Fruit fly (Drosophila melanogaster): ENCODE results near the gene GILT3.
A peak's percentile ranks its signal among the peaks of the same experiment; 100 is the strongest.

Gene GILT3

DNA sequence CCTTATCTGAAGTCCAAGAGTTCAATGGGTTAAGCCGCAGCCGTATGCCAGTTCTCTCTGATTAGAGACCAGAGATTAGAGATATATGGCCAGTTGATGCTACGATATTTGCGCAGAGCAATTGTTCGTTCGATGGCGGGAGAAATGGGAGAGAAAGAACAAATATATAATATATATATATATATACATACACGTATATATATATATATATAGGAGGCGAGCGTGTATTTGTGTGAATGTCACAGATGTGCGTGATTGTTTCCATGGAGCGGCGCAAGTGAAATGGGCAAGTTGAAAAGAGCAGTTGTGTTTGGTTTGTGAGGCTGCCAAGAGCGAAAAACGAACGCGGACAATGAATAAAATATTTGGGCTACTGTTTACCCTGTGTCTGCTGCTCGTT is at the start of gene GILT3:
Gene GILT3, plus strand, starts transcription at position 301 of the 400 bp plus-strand sequence.
- TF ChIP-seq CTCF (optimal IDR thresholded peaks at IDR 0.05) (no peak), CG8478 (optimal IDR thresholded peaks at IDR 0.05) (no peak)

DNA sequence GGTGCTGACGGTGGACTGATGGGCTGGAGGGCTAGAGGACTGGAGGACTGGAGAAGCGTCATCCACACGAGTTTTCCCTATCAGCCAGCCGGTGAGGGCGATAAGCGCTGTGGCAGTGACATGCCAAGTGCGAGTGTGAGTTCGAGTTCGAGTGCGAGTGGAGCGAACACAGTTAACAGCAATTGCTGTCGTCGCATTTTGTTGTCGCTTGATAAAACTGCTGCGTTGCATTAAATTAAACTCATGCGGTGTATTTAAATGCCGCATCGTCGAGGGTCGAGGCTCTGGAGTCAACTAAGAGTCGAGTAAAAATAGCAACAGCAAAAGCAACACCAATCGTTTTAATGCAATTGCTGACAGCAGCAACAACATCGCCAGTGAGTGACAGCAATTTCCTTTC is 47.6 kb upstream of the GILT3 start:
- TF ChIP-seq CTCF (optimal IDR thresholded peaks at IDR 0.05) (no peak), CG8478 (optimal IDR thresholded peaks at IDR 0.05) (no peak)

DNA sequence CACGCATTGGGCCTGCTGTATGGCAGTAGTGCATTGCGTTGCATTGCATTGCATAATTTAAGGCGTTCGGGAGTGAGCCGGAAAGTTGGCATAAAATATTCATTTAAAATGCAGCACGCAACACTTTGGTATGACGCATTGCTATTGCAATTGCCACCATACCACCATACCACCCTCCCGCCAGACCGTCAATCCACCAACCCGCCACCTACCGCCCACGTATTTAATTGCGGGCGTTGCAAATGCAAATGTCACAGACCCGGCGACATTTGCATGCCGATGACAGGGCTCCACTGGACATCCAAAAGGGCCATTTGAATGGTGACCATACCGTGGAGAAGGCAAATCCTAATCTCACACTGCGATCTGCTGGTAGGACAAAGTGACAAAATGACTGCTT is 42.4 kb upstream of the GILT3 start:
- TF ChIP-seq CG8478 (optimal IDR thresholded peaks at IDR 0.05) (no peak), CTCF (optimal IDR thresholded peaks at IDR 0.05) (peak; percentile 40 to 56)

DNA sequence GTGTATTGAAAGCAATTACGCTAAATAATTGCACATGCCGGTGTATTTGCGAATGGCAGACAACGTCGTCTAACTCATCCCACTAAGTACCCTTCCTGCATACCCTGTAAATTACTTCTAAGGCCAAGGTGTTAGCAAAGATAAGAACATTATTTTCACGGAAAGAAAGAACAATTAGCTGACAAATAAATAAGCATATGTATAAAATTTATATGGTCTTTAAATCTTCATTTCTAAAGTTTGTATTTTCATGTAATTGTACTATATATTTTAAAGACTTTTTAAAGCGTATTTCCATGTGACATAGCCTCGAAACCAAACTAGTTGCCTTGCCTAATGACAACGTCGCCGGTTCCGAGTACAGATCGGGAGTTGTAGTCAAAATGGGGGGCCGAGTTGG is 39.9 kb upstream of the GILT3 start:
- TF ChIP-seq CTCF (optimal IDR thresholded peaks at IDR 0.05) = no peak
- no peak for TF ChIP-seq CG8478 (optimal IDR thresholded peaks at IDR 0.05)

DNA sequence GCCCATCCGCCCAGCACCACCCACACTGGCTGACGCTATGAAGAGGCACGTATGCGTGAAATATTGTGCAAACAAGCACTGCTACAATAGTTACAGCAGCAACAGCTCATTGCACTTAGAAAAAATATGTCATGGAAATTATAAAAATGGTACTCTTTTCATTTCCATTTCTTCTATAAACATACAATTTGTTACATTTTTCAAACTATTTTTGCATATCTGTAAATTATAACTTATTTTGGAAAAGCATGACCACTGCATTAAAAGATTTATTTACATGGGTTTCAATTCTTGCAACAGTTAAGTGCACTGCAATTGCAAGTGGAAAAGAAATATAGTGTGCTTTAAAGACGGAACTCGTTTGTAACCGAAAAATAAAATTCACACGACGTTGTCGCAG is 38.8 kb upstream of the GILT3 start:
- TF ChIP-seq CG8478 (optimal IDR thresholded peaks at IDR 0.05) = no peak
- TF ChIP-seq CTCF (optimal IDR thresholded peaks at IDR 0.05) = no peak

DNA sequence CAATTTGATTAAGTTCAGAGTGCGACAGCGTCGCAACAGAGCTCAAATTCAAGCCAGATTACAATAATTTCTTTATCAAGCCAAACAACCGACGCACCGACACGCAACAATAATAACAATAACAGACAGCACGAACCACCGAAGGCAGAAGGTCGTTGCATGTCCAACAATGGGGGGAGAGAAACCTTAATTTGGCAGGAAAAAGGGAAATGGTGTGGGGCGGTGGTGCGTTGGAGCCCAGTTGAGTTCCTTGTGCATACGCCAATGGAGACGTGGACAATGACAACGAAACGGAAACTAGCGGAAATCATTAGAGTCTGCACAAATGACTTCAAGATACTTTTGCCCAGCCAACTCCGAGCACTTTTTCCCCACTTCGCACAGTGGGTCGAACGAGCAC is 37.6 kb upstream of the GILT3 start:
- no peak for TF ChIP-seq CG8478 (optimal IDR thresholded peaks at IDR 0.05)
- no peak for TF ChIP-seq CTCF (optimal IDR thresholded peaks at IDR 0.05)

- TF ChIP-seq CG8478 (optimal IDR thresholded peaks at IDR 0.05) (no peak), CTCF (optimal IDR thresholded peaks at IDR 0.05) (no peak)
These were observed 34.3 kb upstream of the GILT3 start for dm6 chr3R:23642836-23643235.

dm6 chr3R:23646183-23646582 is 31.0 kb upstream of the GILT3 start:
- TF ChIP-seq CTCF (optimal IDR thresholded peaks at IDR 0.05) = no peak
- TF ChIP-seq CG8478 (optimal IDR thresholded peaks at IDR 0.05) = no peak

dm6 chr3R:23649831-23650230 is 27.3 kb upstream of the GILT3 start:
- TF ChIP-seq CTCF (optimal IDR thresholded peaks at IDR 0.05) (no peak), CG8478 (optimal IDR thresholded peaks at IDR 0.05) (no peak)

dm6 chr3R:23652525-23653108 is 24.5 kb upstream of the GILT3 start:
- TF ChIP-seq CG8478 (optimal IDR thresholded peaks at IDR 0.05) = no peak
- no peak for TF ChIP-seq CTCF (optimal IDR thresholded peaks at IDR 0.05)

dm6 chr3R:23655501-23655900 is 21.7 kb upstream of the GILT3 start:
- TF ChIP-seq CG8478 (optimal IDR thresholded peaks at IDR 0.05) (no peak), CTCF (optimal IDR thresholded peaks at IDR 0.05) (no peak)

dm6 chr3R:23657357-23658318 is 19.5 kb upstream of the GILT3 start:
- TF ChIP-seq CTCF (optimal IDR thresholded peaks at IDR 0.05) (peak; percentile 79 to 80), CG8478 (optimal IDR thresholded peaks at IDR 0.05) (no peak)

DNA sequence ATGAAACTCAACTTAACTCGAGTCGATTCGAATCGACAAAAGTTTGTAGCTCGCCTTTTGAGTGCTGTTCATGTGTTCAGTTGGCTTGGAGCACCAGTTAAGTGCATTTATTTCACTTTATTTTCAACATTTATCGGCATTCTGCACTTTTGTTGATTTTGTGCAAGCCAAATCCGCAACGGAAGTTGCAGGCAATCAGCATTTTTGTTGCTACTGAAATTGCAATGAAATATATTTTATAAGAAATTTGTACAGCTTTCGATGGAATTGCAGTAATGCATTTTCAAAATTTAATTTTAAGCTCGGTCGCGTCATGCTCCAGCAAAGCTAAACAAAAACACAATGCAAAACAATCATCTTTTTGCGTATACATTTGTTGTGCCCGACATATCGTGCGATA is 18.2 kb upstream of the GILT3 start:
- TF ChIP-seq CG8478 (optimal IDR thresholded peaks at IDR 0.05) (no peak), CTCF (optimal IDR thresholded peaks at IDR 0.05) (no peak)

DNA sequence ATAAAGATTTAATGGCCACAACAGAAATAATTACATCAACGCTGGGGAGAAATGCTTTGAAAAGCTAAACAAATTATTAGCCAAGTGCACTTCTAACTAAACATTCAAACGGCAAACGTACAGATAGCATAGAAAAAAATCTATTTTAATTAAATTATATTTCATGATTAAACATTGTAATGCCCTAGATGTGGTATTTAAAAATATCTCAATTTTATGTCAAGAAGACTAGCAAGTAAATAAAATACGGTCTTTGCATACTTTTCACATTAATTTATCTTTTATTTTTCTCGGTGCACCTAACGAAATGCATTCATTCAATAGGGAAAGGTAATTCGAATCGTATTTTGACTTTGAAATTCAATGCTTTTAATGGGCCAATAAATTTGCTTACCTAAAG is 17.6 kb upstream of the GILT3 start:
- TF ChIP-seq CG8478 (optimal IDR thresholded peaks at IDR 0.05) = no peak
- no peak for TF ChIP-seq CTCF (optimal IDR thresholded peaks at IDR 0.05)

dm6 chr3R:23662782-23663181 is 14.4 kb upstream of the GILT3 start:
- TF ChIP-seq CG8478 (optimal IDR thresholded peaks at IDR 0.05) = no peak
- TF ChIP-seq CTCF (optimal IDR thresholded peaks at IDR 0.05) = no peak

DNA sequence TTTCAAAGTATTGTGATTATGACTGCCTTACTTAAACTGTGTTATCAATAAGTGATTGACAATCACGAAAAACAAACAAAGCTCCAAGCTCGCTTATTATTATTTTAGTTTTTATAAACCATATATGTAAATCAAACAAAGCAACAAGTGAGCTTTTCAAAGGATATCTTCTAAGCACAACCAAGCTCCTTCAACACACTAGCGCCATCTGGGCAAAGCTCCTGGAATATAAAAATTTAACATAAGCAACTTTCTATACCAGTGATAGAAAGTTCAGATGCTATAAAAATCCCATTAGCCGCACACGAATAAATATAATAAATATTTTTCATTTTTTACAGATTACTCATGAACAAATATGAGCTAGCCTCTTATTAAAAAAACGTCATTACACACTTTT is 12.7 kb upstream of the GILT3 start:
- TF ChIP-seq CG8478 (optimal IDR thresholded peaks at IDR 0.05) = no peak
- no peak for TF ChIP-seq CTCF (optimal IDR thresholded peaks at IDR 0.05)
